Fruit fly (Drosophila melanogaster): ENCODE results near the gene Nuf2.

The Nuf2 gene

DNA sequence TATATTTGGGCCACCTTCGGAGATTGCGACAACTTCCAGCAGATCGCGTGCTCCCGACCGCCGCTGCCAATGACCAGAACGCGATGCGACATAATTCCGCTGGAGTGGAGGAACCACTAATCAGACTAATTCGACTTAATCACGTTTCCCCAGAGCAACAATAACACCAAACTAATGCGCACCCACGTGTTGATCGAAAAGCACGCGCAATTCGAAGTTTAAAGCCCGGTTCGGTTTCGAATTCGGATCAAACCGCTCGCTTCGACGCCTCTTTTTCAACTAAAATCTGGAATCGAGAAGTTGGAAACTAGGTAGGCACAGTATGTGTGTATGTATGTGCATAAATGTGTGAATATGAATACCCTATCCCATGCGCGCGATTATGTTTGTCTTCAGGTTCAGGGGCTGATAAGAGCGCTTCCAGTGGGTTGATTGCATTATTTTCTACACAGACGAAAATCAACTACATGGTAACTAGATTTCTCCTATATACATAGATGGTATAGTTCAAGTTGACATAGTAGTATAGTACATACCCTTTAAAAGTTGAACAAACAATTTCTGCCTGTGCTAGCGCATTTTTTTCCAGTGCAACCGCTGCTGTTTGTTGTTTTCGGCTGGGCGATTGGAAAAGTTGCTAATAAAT lies 41.9 kb downstream of the Nuf2 start, which contains the start of gene Gart (continued):
- TF ChIP-seq CG12219 (GFP tag; optimal IDR thresholded peaks at IDR 0.05) (peak; percentile 46), CG14667 (GFP tag; IDR thresholded peaks at IDR 0.05) (no peak), NFAT (GFP tag; IDR thresholded peaks at IDR 0.05) (peak; percentile 36), CG10959 (GFP tag; IDR thresholded peaks at IDR 0.05) (no peak; the same call in 1 of the 2 replicates), tio (GFP tag; optimal IDR thresholded peaks at IDR 0.05) (no peak), CG9609 (GFP tag; optimal IDR thresholded peaks at IDR 0.05) (peak; percentile 69), salm (tag; optimal IDR thresholded peaks at IDR 0.05) (peak; percentile 49), sug (tag; optimal IDR thresholded peaks at IDR 0.05) (peak; percentile 89), Doc2 (GFP tag; IDR thresholded peaks at IDR 0.05) (no peak), Bgb (GFP tag; IDR thresholded peaks at IDR 0.05; ENCODE audit: partially characterized antibody) (no peak; the same call in 1 of the 2 replicates), crp (GFP tag; optimal IDR thresholded peaks at IDR 0.05) (peak in 1 of 2 experiments; percentile 44), Med (GFP tag) (peak; percentile 96), Gug (GFP tag; IDR thresholded peaks at IDR 0.05) (no peak), CG10565 (GFP tag; optimal IDR thresholded peaks at IDR 0.05) (no peak), Dip2 (GFP tag; IDR thresholded peaks at IDR 0.05) (no peak), Vsx1 (GFP tag; optimal IDR thresholded peaks at IDR 0.05) (peak; percentile 46), Asciz (GFP tag; optimal IDR thresholded peaks at IDR 0.05) (no peak), toy (GFP tag; IDR thresholded peaks at IDR 0.05) (no peak), MESR4 (GFP tag; optimal IDR thresholded peaks at IDR 0.05) (peak; percentile 9), pnt (GFP tag; optimal IDR thresholded peaks at IDR 0.05) (peak; percentile 55), Kr (GFP tag; optimal IDR thresholded peaks at IDR 0.05) (no peak), cwo (GFP tag; optimal IDR thresholded peaks at IDR 0.05) (peak; percentile 98), Blimp-1 (GFP tag; optimal IDR thresholded peaks at IDR 0.05) (no peak), bab2 (GFP tag; optimal IDR thresholded peaks at IDR 0.05) (peak; percentile 59), grn (GFP tag; optimal IDR thresholded peaks at IDR 0.05) (peak; percentile 47), CG10431 (GFP tag; optimal IDR thresholded peaks at IDR 0.05) (peak; percentile 90), chn (GFP tag; optimal IDR thresholded peaks at IDR 0.05) (peak; percentile 55), vnd (GFP tag; IDR thresholded peaks at IDR 0.05; ENCODE audit: partially characterized antibody) (no peak), Jarid2 (GFP tag; optimal IDR thresholded peaks at IDR 0.05) (no peak), CkIIα-i1 (GFP tag; IDR thresholded peaks at IDR 0.05) (no peak), tll (GFP tag; optimal IDR thresholded peaks at IDR 0.05) (peak in 1 of 2 experiments; percentile 4), CG8944 (GFP tag; optimal IDR thresholded peaks at IDR 0.05) (peak; percentile 74), Nf-YB (GFP tag; optimal IDR thresholded peaks at IDR 0.05) (peak; percentile 65), CG7372 (GFP tag; IDR thresholded peaks at IDR 0.05) (peak; percentile 41; the same call in 1 of the 2 replicates), CG12236 (GFP tag; optimal IDR thresholded peaks at IDR 0.05) (peak; percentile 46), CG3847 (GFP tag; IDR thresholded peaks at IDR 0.05) (peak; percentile 62), hth (optimal IDR thresholded peaks at IDR 0.05) (no peak), CHES-1-like (GFP tag; optimal IDR thresholded peaks at IDR 0.05) (peak; percentile 79), Poxn (GFP tag; IDR thresholded peaks at IDR 0.05) (no peak), kah (GFP tag; optimal IDR thresholded peaks at IDR 0.05) (no peak), CG30020 (tag; optimal IDR thresholded peaks at IDR 0.05) (no peak), CG9876 (GFP tag; optimal IDR thresholded peaks at IDR 0.05) (peak; percentile 59), amos (GFP tag; IDR thresholded peaks at IDR 0.05; ENCODE audit: partially characterized antibody) (no peak; the same call in 1 of the 2 replicates), Hmx (GFP tag; optimal IDR thresholded peaks at IDR 0.05) (peak; percentile 10), Antp (GFP tag; optimal IDR thresholded peaks at IDR 0.05) (peak; percentile 69), CG11456 (GFP tag; IDR thresholded peaks at IDR 0.05) (peak; percentile 68; the same call in 1 of the 3 replicates), Ravus (GFP tag; IDR thresholded peaks at IDR 0.05) (no peak; the same call in 1 of the 2 replicates), CG1233 (GFP tag; optimal IDR thresholded peaks at IDR 0.05) (no peak), CG8290 (GFP tag; optimal IDR thresholded peaks at IDR 0.05) (no peak), CG8290 (tag; optimal IDR thresholded peaks at IDR 0.05) (no peak)

Measured in whole organism, embryonic.